Worm (Caenorhabditis elegans) whole organism, L4 larva: Measurements from ENCODE around the gene mrps-2.

Experiments used
- F10B5.3 ChIP-seq: sonication (generic microtip); optimal IDR thresholded peaks from 2 replicates; lab custom pipeline; 2016; ENCODE audit warnings: mild to moderate bottlenecking, missing genetic modification characterization, missing compliant biosample characterization
- F26F4.8 ChIP-seq: fragments of 200-800 bp; sonication (Bioruptor generic); conservative IDR thresholded peaks from 2 replicates; pipeline ENCODE4 v1.3.6; 2022; ENCODE audit warnings: missing genetic modification characterization, missing compliant biosample characterization
- F44E2.7 ChIP-seq: fragments of 200-800 bp; sonication (Bioruptor generic); IDR thresholded peaks from 2 replicates; pipeline ENCODE4 v2.1.2; 2022; ENCODE audit warnings: missing genetic modification characterization, missing compliant biosample characterization
- Y105C5A.15 ChIP-seq: fragments of 200-800 bp; sonication (Bioruptor generic); IDR thresholded peaks from 2 replicates; pipeline ENCODE4 v1.3.6; 2022; ENCODE audit warnings: missing genetic modification characterization, missing compliant biosample characterization
- ZK546.5 ChIP-seq, 2 experiments: sonication (generic microtip); optimal IDR thresholded peaks; 2 replicates each; lab custom pipeline; 2017; ENCODE audit warnings: missing biosample characterization in 2 of 2, missing genetic modification characterization in 2 of 2
- aha-1 ChIP-seq: fragments of 150-350 bp; peaks from one replicate; lab custom pipeline; 2014; ENCODE audit warnings: missing biosample characterization, missing genetic modification characterization
- aly-2 ChIP-seq: sonication (generic microtip); optimal IDR thresholded peaks from 2 replicates; lab custom pipeline; 2018; ENCODE audit warnings: missing biosample characterization, missing genetic modification characterization
- ceh-28 ChIP-seq: fragments of 150-350 bp; optimal IDR thresholded peaks from 2 replicates; lab custom pipeline; 2014; ENCODE audit warnings: missing biosample characterization, missing genetic modification reagents, missing genetic modification characterization
- ceh-44 ChIP-seq: fragments of 200-800 bp; sonication (Bioruptor generic); IDR thresholded peaks from 2 replicates; pipeline ENCODE4 v1.3.6; 2022; ENCODE audit warnings: missing genetic modification reagents, missing genetic modification characterization, missing compliant biosample characterization
- ceh-82 ChIP-seq: sonication (generic microtip); optimal IDR thresholded peaks from 2 replicates; lab custom pipeline; 2017; ENCODE audit warnings: missing biosample characterization, missing genetic modification characterization
- ces-1 ChIP-seq: fragments of 150-350 bp; sonication (generic microtip); optimal IDR thresholded peaks from 4 replicates; lab custom pipeline; 2014; ENCODE audit warnings: missing biosample characterization, missing genetic modification reagents, missing genetic modification characterization
- daf-12 ChIP-seq: fragments of 150-350 bp; optimal IDR thresholded peaks from 2 replicates; lab custom pipeline; 2014; ENCODE audit warnings: missing biosample characterization, missing genetic modification reagents, missing genetic modification characterization
- daf-16 ChIP-seq, 3 experiments: sonication (generic microtip); optimal IDR thresholded peaks; 2 replicates each; lab custom pipeline; 2016 to 2017; ENCODE audit warnings: missing genetic modification characterization in 3 of 3, missing genetic modification reagents in 3 of 3, mild to moderate bottlenecking in 2 of 3, missing compliant biosample characterization in 2 of 3, missing biosample characterization in 1 of 3, moderate library complexity in 1 of 3
- daf-19 ChIP-seq: fragments of 200-800 bp; sonication (Bioruptor generic); conservative IDR thresholded peaks from 2 replicates; pipeline ENCODE4 v1.3.6; 2022; ENCODE audit warnings: missing genetic modification characterization, missing compliant biosample characterization
- dmd-6 ChIP-seq: fragments of 200-800 bp; sonication (Bioruptor generic); IDR thresholded peaks from 2 replicates; pipeline ENCODE4 v1.3.6; 2022; ENCODE audit warnings: missing genetic modification reagents, missing genetic modification characterization, missing compliant biosample characterization
- dmd-8 ChIP-seq: fragments of 200-800 bp; sonication (Bioruptor generic); IDR thresholded peaks from 2 replicates; pipeline ENCODE4 v1.3.6; 2022; ENCODE audit warnings: missing genetic modification characterization, missing compliant biosample characterization
- dve-1 ChIP-seq: sonication (generic microtip); optimal IDR thresholded peaks from 2 replicates; lab custom pipeline; 2017; ENCODE audit warnings: antibody characterized with exemption, mild to moderate bottlenecking, missing genetic modification characterization, missing compliant biosample characterization; ENCODE audit not compliant: insufficient read depth
- egl-43 ChIP-seq: fragments of 200-800 bp; sonication (Bioruptor generic); IDR thresholded peaks from 2 replicates; pipeline ENCODE4 v1.3.6; 2022; ENCODE audit warnings: missing genetic modification reagents, missing genetic modification characterization, missing compliant biosample characterization
- fos-1 ChIP-seq: fragments of 150-350 bp; optimal IDR thresholded peaks from 2 replicates; lab custom pipeline; 2014; ENCODE audit warnings: missing biosample characterization, missing genetic modification characterization
- gei-8 ChIP-seq: fragments of 200-800 bp; sonication (Bioruptor generic); optimal IDR thresholded peaks from 2 replicates; lab custom pipeline; 2018; ENCODE audit warnings: mild to moderate bottlenecking, missing genetic modification characterization, missing compliant biosample characterization
- hlh-30 ChIP-seq: sonication (generic microtip); optimal IDR thresholded peaks from 2 replicates; lab custom pipeline; 2017; ENCODE audit warnings: antibody characterized with exemption, mild to moderate bottlenecking, missing genetic modification characterization, missing compliant biosample characterization; ENCODE audit not compliant: insufficient read depth
- jun-1 ChIP-seq: fragments of 150-350 bp; optimal IDR thresholded peaks from 2 replicates; lab custom pipeline; 2014; ENCODE audit warnings: missing biosample characterization, missing genetic modification reagents, missing genetic modification characterization
- lin-38 ChIP-seq: fragments of 200-800 bp; sonication (Bioruptor generic); IDR thresholded peaks from 2 replicates; pipeline ENCODE4 v1.3.6; 2022; ENCODE audit warnings: missing genetic modification reagents, missing genetic modification characterization, missing compliant biosample characterization
- lin-39 ChIP-seq: fragments of 150-350 bp; optimal IDR thresholded peaks from 2 replicates; lab custom pipeline; 2014; ENCODE audit warnings: missing biosample characterization, missing genetic modification reagents, missing genetic modification characterization
- lsy-2 ChIP-seq, 2 experiments: fragments of 150-350 bp in 1 of 2; sonication (generic microtip) in 1 of 2; optimal IDR thresholded peaks; 2 replicates each; lab custom pipeline; 2014 to 2017; ENCODE audit warnings: missing biosample characterization in 2 of 2, missing genetic modification characterization in 2 of 2
- madf-9 ChIP-seq: fragments of 200-800 bp; sonication (Bioruptor generic); conservative IDR thresholded peaks from 2 replicates; pipeline ENCODE4 v1.3.6; 2022; ENCODE audit warnings: missing genetic modification reagents, missing genetic modification characterization, missing compliant biosample characterization
- mep-1 ChIP-seq: fragments of 150-350 bp; sonication (generic microtip); optimal IDR thresholded peaks from 3 replicates; lab custom pipeline; 2014; ENCODE audit warnings: missing biosample characterization, missing genetic modification characterization
- mes-2 ChIP-seq: sonication (generic microtip); optimal IDR thresholded peaks from 2 replicates; lab custom pipeline; 2016; ENCODE audit warnings: missing genotype, mild to moderate bottlenecking, missing genetic modification characterization, missing compliant biosample characterization; ENCODE audit not compliant: poor library complexity, severe bottlenecking
- nhr-28 ChIP-seq: fragments of 150-350 bp; optimal IDR thresholded peaks from 2 replicates; lab custom pipeline; 2014; ENCODE audit warnings: missing biosample characterization, missing genetic modification characterization
- nhr-76 ChIP-seq: fragments of 150-350 bp; optimal IDR thresholded peaks from 2 replicates; lab custom pipeline; 2014; ENCODE audit warnings: missing biosample characterization, missing genetic modification characterization
- nhr-77 ChIP-seq: fragments of 150-350 bp; optimal IDR thresholded peaks from 2 replicates; lab custom pipeline; 2014; ENCODE audit warnings: missing biosample characterization, missing genetic modification characterization
- pha-4 ChIP-seq, 2 experiments: fragments of 150-350 bp in 1 of 2; fragments of 200-800 bp in 1 of 2; sonication (Bioruptor generic) in 1 of 2; IDR thresholded peaks in 1 of 2; optimal IDR thresholded peaks in 1 of 2; 2 replicates each; pipeline versions ENCODE4 v1.3.6 to Lab custom; 2014 to 2022; ENCODE audit warnings: missing genetic modification characterization in 2 of 2, missing genetic modification reagents in 2 of 2, missing biosample characterization in 1 of 2, missing compliant biosample characterization in 1 of 2
- pqm-1 ChIP-seq: sonication (generic microtip); optimal IDR thresholded peaks from 2 replicates; lab custom pipeline; 2017; ENCODE audit warnings: missing biosample characterization, missing genetic modification characterization
- saeg-2 ChIP-seq: fragments of 200-800 bp; sonication (Bioruptor generic); IDR thresholded peaks from 2 replicates; pipeline ENCODE4 v1.3.6; 2022; ENCODE audit warnings: missing genetic modification reagents, missing genetic modification characterization, missing compliant biosample characterization
- skn-1 ChIP-seq: fragments of 150-350 bp; optimal IDR thresholded peaks from 2 replicates; lab custom pipeline; 2014; ENCODE audit warnings: missing biosample characterization, missing genetic modification characterization
- snpc-4 ChIP-seq: fragments of 150-350 bp; optimal IDR thresholded peaks from 2 replicates; lab custom pipeline; 2014; ENCODE audit warnings: missing biosample characterization, missing genetic modification characterization
- unc-39 ChIP-seq: sonication (generic microtip); optimal IDR thresholded peaks from 2 replicates; lab custom pipeline; 2017; ENCODE audit warnings: missing biosample characterization, missing genetic modification characterization
- unc-62 ChIP-seq, 3 experiments: fragments of 150-350 bp in 1 of 3; sonication (generic microtip); optimal IDR thresholded peaks in 2 of 3; peaks in 1 of 3; 1 replicate in 1 of 3; 2 replicates in 2 of 3; lab custom pipeline; 2014 to 2017; ENCODE audit warnings: missing biosample characterization in 3 of 3, missing genetic modification characterization in 3 of 3, missing genetic modification reagents in 3 of 3, missing genotype in 1 of 3
- ztf-11 ChIP-seq: fragments of 150-350 bp; optimal IDR thresholded peaks from 2 replicates; lab custom pipeline; 2014; ENCODE audit warnings: missing biosample characterization, missing genetic modification characterization

mrps-2 gene

ce11 chrV:8460306-8460705 lies 5.2 kb upstream of the mrps-2 start, which contains the start of gene T23B12.6 (continued):
- TF ChIP-seq lin-39 (tag; lab: Kevin White, UChicago) (no peak), saeg-2 (GFP tag; lab: Robert Waterston, UW) (no peak), egl-43 (GFP tag; lab: Robert Waterston, UW) (no peak), F44E2.7 (no peak), dmd-6 (GFP tag; lab: Robert Waterston, UW) (peak; percentile 88), nhr-77 (tag; lab: Kevin White, UChicago) (peak; percentile 70), F10B5.3 (tag; lab: Kevin White, UChicago) (no peak), ceh-82 (no peak), aha-1 (tag; lab: Kevin White, UChicago) (peak; percentile 69), pqm-1 (tag; lab: Kevin White, UChicago) (peak; percentile 37), dmd-8 (GFP tag; lab: Robert Waterston, UW) (no peak), jun-1 (tag; lab: Kevin White, UChicago) (no peak), daf-16 (GFP tag; optimal IDR thresholded peaks at IDR 0.05; lab: Kevin White, UChicago) (no peak), daf-16 (tag; optimal IDR thresholded peaks at IDR 0.05; lab: Kevin White, UChicago) (peak; percentile 86), nhr-28 (tag; lab: Kevin White, UChicago) (peak; percentile 47), unc-62 (GFP tag; optimal IDR thresholded peaks at IDR 0.05 in 1 of 2; lab: Kevin White, UChicago) (peak in 1 of 2 experiments; percentile 31), unc-62 (tag; optimal IDR thresholded peaks at IDR 0.05; lab: Kevin White, UChicago) (no peak), ceh-44 (GFP tag; lab: Robert Waterston, UW) (no peak), gei-8 (no peak), skn-1 (tag; lab: Kevin White, UChicago) (no peak), aly-2 (no peak)

- no peak for TF ChIP-seq nhr-77 (tag; lab: Kevin White, UChicago)
- TF ChIP-seq nhr-76 (tag; lab: Kevin White, UChicago), result no peak
- peak; percentile 8 for TF ChIP-seq dve-1 (tag; lab: Kevin White, UChicago)
- peak; percentile 9 for TF ChIP-seq aha-1 (tag; lab: Kevin White, UChicago)
- peak; percentile 54 for TF ChIP-seq lin-38
- TF ChIP-seq snpc-4 (tag; lab: Kevin White, UChicago), result no peak
- TF ChIP-seq daf-19, result no peak
- peak; percentile 15 for TF ChIP-seq mep-1
- TF ChIP-seq lin-39 (tag; lab: Kevin White, UChicago), result no peak
- no peak for TF ChIP-seq ceh-44 (GFP tag; lab: Robert Waterston, UW)
- TF ChIP-seq ceh-28 (tag; lab: Kevin White, UChicago), result no peak
- TF ChIP-seq hlh-30 (tag; lab: Kevin White, UChicago), result peak; percentile 55
- no peak for TF ChIP-seq madf-9 (GFP tag; lab: Robert Waterston, UW)
- TF ChIP-seq pha-4 (GFP tag; IDR thresholded peaks at IDR 0.05; lab: Robert Waterston, UW), result no peak
- TF ChIP-seq pha-4 (tag; optimal IDR thresholded peaks at IDR 0.05; lab: Kevin White, UChicago), result no peak
- no peak for TF ChIP-seq Y105C5A.15 (GFP tag; lab: Robert Waterston, UW)
- TF ChIP-seq daf-12, result no peak
- TF ChIP-seq mes-2, result peak; percentile 28
- no peak for TF ChIP-seq fos-1 (tag; lab: Kevin White, UChicago)
- no peak for TF ChIP-seq ZK546.5 (tag; optimal IDR thresholded peaks at IDR 0.05; lab: Kevin White, UChicago)
- no peak for TF ChIP-seq gei-8
- TF ChIP-seq F26F4.8, result no peak
- TF ChIP-seq unc-39 (tag; lab: Kevin White, UChicago), result no peak
- TF ChIP-seq ztf-11, result no peak
- no peak for TF ChIP-seq ces-1
- TF ChIP-seq lsy-2 (tag; optimal IDR thresholded peaks at IDR 0.05; lab: Kevin White, UChicago), result peak in 1 of 2 experiments; percentile 17
Measured at ce11 chrV:8460800-8461199, 4.7 kb upstream of the mrps-2 start.
